Worm (Caenorhabditis elegans) whole organism, L4/young adult: Measurements from ENCODE around the gene swsn-4.

Source experiments
- W03F9.2 ChIP-seq: fragments of 150-350 bp; optimal IDR thresholded peaks from 2 replicates; lab custom pipeline; 2014; ENCODE audit warnings: missing biosample characterization, missing genetic modification characterization
- him-1 ChIP-seq: sonication (generic microtip); optimal IDR thresholded peaks from 2 replicates; lab custom pipeline; 2016; ENCODE audit warnings: missing genotype, missing genetic modification reagents, missing genetic modification characterization, missing compliant biosample characterization

- TF ChIP-seq W03F9.2 (tag; lab: Kevin White, UChicago) (no peak), him-1 (tag; lab: Kevin White, UChicago) (no peak)
These were observed 34.1 kb downstream of the swsn-4 start, which contains the start of gene mboa-4 for ce11 chrIV:11159886-11160285.
